5 fruit fly cellular contexts compared by ENCODE assay signal in the genomic region with DNA sequence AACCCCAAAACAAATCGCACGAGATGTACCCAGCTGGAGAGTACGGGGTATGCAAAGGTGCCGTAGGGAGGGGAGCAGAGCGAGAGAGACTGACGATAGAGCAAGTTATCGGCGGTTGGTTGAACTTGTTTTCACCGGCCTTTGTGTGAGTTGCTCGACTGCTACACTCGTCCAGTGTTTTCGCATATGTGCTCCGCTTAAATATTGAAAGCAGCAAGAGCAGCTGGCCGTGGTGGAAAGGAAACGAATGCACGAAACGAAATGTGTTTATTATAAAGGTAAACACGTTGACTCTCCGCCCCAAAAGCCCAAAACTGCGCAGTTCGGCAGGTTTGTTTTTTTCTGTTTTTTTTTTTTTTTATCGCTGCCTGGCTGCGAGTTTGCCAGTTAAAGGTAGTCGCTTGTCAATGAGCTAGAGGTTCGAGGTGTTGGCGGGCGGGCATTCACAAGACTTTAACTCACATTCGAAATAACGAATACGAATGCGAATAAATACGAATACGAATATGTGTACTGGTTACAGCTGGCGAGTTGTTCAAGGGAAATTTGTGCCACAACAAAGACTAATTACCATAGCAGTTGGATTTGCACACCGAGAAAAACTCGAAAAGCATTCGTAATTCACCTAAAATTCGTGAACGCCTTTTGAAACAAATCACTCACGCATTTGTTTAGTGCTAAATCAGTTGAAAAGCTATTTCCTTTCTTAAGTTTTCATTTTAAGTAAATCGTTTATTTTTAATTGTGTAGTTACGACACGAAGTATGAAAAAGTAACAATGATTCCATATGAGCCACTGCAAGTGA.
TF ChIP-seq lines count a peak whose summit lies in the region.

No protein-coding gene starts in this region.

TF ChIP-seq in whole organism, adult, 20 proteins besides CTCF, POLR2A, EP300 and RAD21 (continued from another document):
- TF ChIP-seq Crg-1 (GFP tag; optimal IDR thresholded peaks at IDR 0.05; lab: Kevin White, UChicago): peak; percentile 14
- peak; percentile 22 for TF ChIP-seq CG12768 (GFP tag; optimal IDR thresholded peaks at IDR 0.05; lab: Kevin White, UChicago)
- peak; percentile 37 for TF ChIP-seq bab1 (GFP tag; optimal IDR thresholded peaks at IDR 0.05; lab: Kevin White, UChicago)
- TF ChIP-seq ovo (GFP tag; optimal IDR thresholded peaks at IDR 0.05; lab: Kevin White, UChicago): no peak

TF ChIP-seq in whole organism, embryonic, 481 proteins besides CTCF, POLR2A, EP300 and RAD21 (continued from another document and continues in another):
- no peak for TF ChIP-seq pita (GFP tag; optimal IDR thresholded peaks at IDR 0.05; lab: Kevin White, UChicago)
- no peak for TF ChIP-seq CG2129 (GFP tag; IDR thresholded peaks at IDR 0.05; lab: Robert Waterston, UW; ENCODE audit: partially characterized antibody)
- TF ChIP-seq Ravus (GFP tag; IDR thresholded peaks at IDR 0.05; lab: Robert Waterston, UW): no peak
- TF ChIP-seq grau (tag; optimal IDR thresholded peaks at IDR 0.05; lab: Kevin White, UChicago): peak; percentile 50
- TF ChIP-seq CG10431 (GFP tag; optimal IDR thresholded peaks at IDR 0.05; lab: Kevin White, UChicago): no peak
- peak; percentile 16; the same call in 1 of the 2 replicates for TF ChIP-seq CG9215 (GFP tag; IDR thresholded peaks at IDR 0.05; lab: Robert Waterston, UW)
- TF ChIP-seq rib (GFP tag; IDR thresholded peaks at IDR 0.05; lab: Robert Waterston, UW): peak; percentile 14; the same call in 1 of the 2 replicates
- TF ChIP-seq CG6175 (GFP tag; IDR thresholded peaks at IDR 0.05; lab: Robert Waterston, UW): peak; percentile 56; the same call in 1 of the 3 replicates
- no peak for TF ChIP-seq Doc3 (GFP tag; IDR thresholded peaks at IDR 0.05; lab: Robert Waterston, UW; ENCODE audit: partially characterized antibody)
- no peak for TF ChIP-seq gsb-n (tag; optimal IDR thresholded peaks at IDR 0.05; lab: Kevin White, UChicago)
- TF ChIP-seq CG18476 (GFP tag; optimal IDR thresholded peaks at IDR 0.05; lab: Kevin White, UChicago): no peak
- TF ChIP-seq Dip3 (GFP tag; optimal IDR thresholded peaks at IDR 0.05; lab: Kevin White, UChicago): peak; percentile 27
- TF ChIP-seq Ssrp (tag; optimal IDR thresholded peaks at IDR 0.05; lab: Kevin White, UChicago): no peak
- peak; percentile 93 for TF ChIP-seq CG13624 (GFP tag; optimal IDR thresholded peaks at IDR 0.05; lab: Kevin White, UChicago)
- no peak for TF ChIP-seq Sin3A (optimal IDR thresholded peaks at IDR 0.05; lab: Kevin White, UChicago)
- peak; percentile 25 for TF ChIP-seq corto (GFP tag; optimal IDR thresholded peaks at IDR 0.05; lab: Kevin White, UChicago)
- no peak for TF ChIP-seq knrl (GFP tag; IDR thresholded peaks at IDR 0.05; lab: Robert Waterston, UW; ENCODE audit: partially characterized antibody)
- peak; percentile 10 for TF ChIP-seq CG3163 (GFP tag; optimal IDR thresholded peaks at IDR 0.05; lab: Kevin White, UChicago)
- no peak for TF ChIP-seq bowl (GFP tag; IDR thresholded peaks at IDR 0.05; lab: Robert Waterston, UW)
- TF ChIP-seq CG17612 (GFP tag; IDR thresholded peaks at IDR 0.05; lab: Robert Waterston, UW): no peak
- no peak for TF ChIP-seq CG8290 (GFP tag; optimal IDR thresholded peaks at IDR 0.05; lab: Kevin White, UChicago)
- TF ChIP-seq CG8290 (tag; optimal IDR thresholded peaks at IDR 0.05; lab: Kevin White, UChicago): peak in 1 of 2 experiments; percentile 50
- TF ChIP-seq sim (GFP tag; IDR thresholded peaks at IDR 0.05; lab: Robert Waterston, UW): no peak
- no peak; the same call in 1 of the 2 replicates for TF ChIP-seq sens-2 (GFP tag; IDR thresholded peaks at IDR 0.05; lab: Robert Waterston, UW)
- TF ChIP-seq TFAM (GFP tag; optimal IDR thresholded peaks at IDR 0.05; lab: Kevin White, UChicago): no peak
- TF ChIP-seq Deaf1 (tag; optimal IDR thresholded peaks at IDR 0.05; lab: Kevin White, UChicago): no peak
- no peak for TF ChIP-seq Chrac-16 (GFP tag; optimal IDR thresholded peaks at IDR 0.05; lab: Kevin White, UChicago)
- no peak for TF ChIP-seq Hand (GFP tag; optimal IDR thresholded peaks at IDR 0.05; lab: Kevin White, UChicago)
- TF ChIP-seq PHDP (tag; optimal IDR thresholded peaks at IDR 0.05; lab: Kevin White, UChicago): no peak

TF ChIP-seq in whole organism, prepupa, 60 proteins besides CTCF, POLR2A, EP300 and RAD21 (continued from another document and continues in another):
- TF ChIP-seq CG6808 (GFP tag; optimal IDR thresholded peaks at IDR 0.05; lab: Kevin White, UChicago): peak; percentile 14
- TF ChIP-seq achi (GFP tag; optimal IDR thresholded peaks at IDR 0.05; lab: Kevin White, UChicago): peak; percentile 68
- peak; percentile 73 for TF ChIP-seq cyc (GFP tag; optimal IDR thresholded peaks at IDR 0.05; lab: Kevin White, UChicago)
- peak; percentile 73 for TF ChIP-seq Smox (GFP tag; optimal IDR thresholded peaks at IDR 0.05; lab: Kevin White, UChicago)
- peak; percentile 9 for TF ChIP-seq Eip93F (GFP tag; optimal IDR thresholded peaks at IDR 0.05; lab: Kevin White, UChicago)
- TF ChIP-seq Hr38 (GFP tag; optimal IDR thresholded peaks at IDR 0.05; lab: Kevin White, UChicago): no peak
- peak; percentile 73 for TF ChIP-seq CG8319 (GFP tag; optimal IDR thresholded peaks at IDR 0.05; lab: Kevin White, UChicago)
- TF ChIP-seq dsx (GFP tag; optimal IDR thresholded peaks at IDR 0.05; lab: Kevin White, UChicago; ENCODE audit: poor library complexity, severe bottlenecking): peak; percentile 67
- TF ChIP-seq CG3919 (GFP tag; optimal IDR thresholded peaks at IDR 0.05; lab: Kevin White, UChicago): peak; percentile 81
- peak; percentile 60 for TF ChIP-seq CG10669 (GFP tag; optimal IDR thresholded peaks at IDR 0.05; lab: Kevin White, UChicago)
- TF ChIP-seq eg (GFP tag; IDR thresholded peaks at IDR 0.05; lab: Robert Waterston, UW): peak; percentile 88
- peak; percentile 89 for TF ChIP-seq topi (GFP tag; optimal IDR thresholded peaks at IDR 0.05; lab: Kevin White, UChicago)
- TF ChIP-seq fd85E (GFP tag; optimal IDR thresholded peaks at IDR 0.05; lab: Kevin White, UChicago): peak; percentile 51
- peak; percentile 27 for TF ChIP-seq CG1621 (tag; optimal IDR thresholded peaks at IDR 0.05; lab: Kevin White, UChicago)
- no peak for TF ChIP-seq CG6854 (GFP tag; optimal IDR thresholded peaks at IDR 0.05; lab: Kevin White, UChicago)
- TF ChIP-seq Blimp-1 (GFP tag; optimal IDR thresholded peaks at IDR 0.05; lab: Kevin White, UChicago): peak; percentile 22
- no peak for TF ChIP-seq dac (GFP tag; optimal IDR thresholded peaks at IDR 0.05; lab: Kevin White, UChicago)
- peak; percentile 78 for TF ChIP-seq CG11294 (GFP tag; IDR thresholded peaks at IDR 0.05; lab: Robert Waterston, UW)
- TF ChIP-seq CG31627 (GFP tag; optimal IDR thresholded peaks at IDR 0.05; lab: Kevin White, UChicago): peak; percentile 78
- peak; percentile 33 for TF ChIP-seq fd59A (GFP tag; optimal IDR thresholded peaks at IDR 0.05; lab: Kevin White, UChicago)
- TF ChIP-seq Met (GFP tag; optimal IDR thresholded peaks at IDR 0.05; lab: Kevin White, UChicago): peak; percentile 85
- no peak for TF ChIP-seq CG9139 (GFP tag; optimal IDR thresholded peaks at IDR 0.05; lab: Kevin White, UChicago)
- peak; percentile 72 for TF ChIP-seq lz (GFP tag; optimal IDR thresholded peaks at IDR 0.05; lab: Kevin White, UChicago)
- peak; percentile 49 for TF ChIP-seq CG4318 (GFP tag; optimal IDR thresholded peaks at IDR 0.05; lab: Kevin White, UChicago)
- TF ChIP-seq CG10631 (GFP tag; optimal IDR thresholded peaks at IDR 0.05; lab: Kevin White, UChicago): no peak
- TF ChIP-seq CG11902 (GFP tag; optimal IDR thresholded peaks at IDR 0.05; lab: Kevin White, UChicago): peak; percentile 69
- peak; percentile 76 for TF ChIP-seq acj6 (GFP tag; optimal IDR thresholded peaks at IDR 0.05; lab: Kevin White, UChicago)
- TF ChIP-seq net (GFP tag; optimal IDR thresholded peaks at IDR 0.05; lab: Kevin White, UChicago): peak; percentile 77
- peak; percentile 67 for TF ChIP-seq Gug (GFP tag; IDR thresholded peaks at IDR 0.05; lab: Robert Waterston, UW)
- peak; percentile 38 to 45 for TF ChIP-seq salr (GFP tag; optimal IDR thresholded peaks at IDR 0.05; lab: Kevin White, UChicago)

TF ChIP-seq in whole organism, pupa, 21 proteins besides CTCF, POLR2A, EP300 and RAD21 (continued from another document):
- TF ChIP-seq CG8301 (tag; optimal IDR thresholded peaks at IDR 0.05; lab: Kevin White, UChicago): peak; percentile 57
- peak; percentile 70 for TF ChIP-seq Snoo (tag; optimal IDR thresholded peaks at IDR 0.05; lab: Kevin White, UChicago)
- peak; percentile 5 for TF ChIP-seq gl (tag; optimal IDR thresholded peaks at IDR 0.05; lab: Kevin White, UChicago)
TF ChIP-seq in whole organism, pupa: peak in this region for 16.

TF ChIP-seq in whole organism, wandering third instar larva, 38 proteins besides CTCF, POLR2A, EP300 and RAD21 (continued from another document):
- TF ChIP-seq Dfd (GFP tag; optimal IDR thresholded peaks at IDR 0.05; lab: Kevin White, UChicago) (no peak), h (GFP tag; optimal IDR thresholded peaks at IDR 0.05; lab: Kevin White, UChicago) (peak; percentile 79), dmrt93B (GFP tag; optimal IDR thresholded peaks at IDR 0.05; lab: Kevin White, UChicago) (peak; percentile 29), brk (GFP tag; optimal IDR thresholded peaks at IDR 0.05; lab: Kevin White, UChicago) (no peak), fru (GFP tag; optimal IDR thresholded peaks at IDR 0.05; lab: Kevin White, UChicago) (peak; percentile 75), ey (GFP tag; optimal IDR thresholded peaks at IDR 0.05; lab: Kevin White, UChicago) (peak; percentile 65), lola (GFP tag; optimal IDR thresholded peaks at IDR 0.05; lab: Kevin White, UChicago) (no peak), Sp1 (GFP tag; optimal IDR thresholded peaks at IDR 0.05; lab: Kevin White, UChicago) (peak; percentile 60), Vsx2 (GFP tag; optimal IDR thresholded peaks at IDR 0.05; lab: Kevin White, UChicago; ENCODE audit: partially characterized antibody) (peak; percentile 30), br (GFP tag; optimal IDR thresholded peaks at IDR 0.05; lab: Kevin White, UChicago) (peak; percentile 61), Myc (optimal IDR thresholded peaks at IDR 0.05; lab: Kevin White, UChicago) (no peak), sage (GFP tag; optimal IDR thresholded peaks at IDR 0.05; lab: Kevin White, UChicago) (peak; percentile 2), Mio (GFP tag; optimal IDR thresholded peaks at IDR 0.05; lab: Kevin White, UChicago) (no peak), Jra (GFP tag; optimal IDR thresholded peaks at IDR 0.05; lab: Kevin White, UChicago) (peak; percentile 66), N (GFP tag; optimal IDR thresholded peaks at IDR 0.05; lab: Kevin White, UChicago) (no peak), Hnf4 (GFP tag; optimal IDR thresholded peaks at IDR 0.05; lab: Kevin White, UChicago) (peak; percentile 31), Hr78 (GFP tag; optimal IDR thresholded peaks at IDR 0.05; lab: Kevin White, UChicago) (no peak), sv (GFP tag; optimal IDR thresholded peaks at IDR 0.05; lab: Kevin White, UChicago) (no peak), jim (GFP tag; optimal IDR thresholded peaks at IDR 0.05; lab: Kevin White, UChicago) (peak; percentile 82)
TF ChIP-seq in whole organism, wandering third instar larva: peak in this region for 21.
